Worm (Caenorhabditis elegans) whole organism, late embryonic: ENCODE results near the gene skr-12.

Experiments
- C38D4.7 ChIP-seq: fragments of 200-800 bp; sonication (Bioruptor generic); optimal IDR thresholded peaks from 2 replicates; lab custom pipeline; 2018; ENCODE audit warnings: mild to moderate bottlenecking, missing genetic modification characterization, moderate library complexity, missing compliant biosample characterization
- K02D7.2 ChIP-seq: sonication (generic microtip); optimal IDR thresholded peaks from 2 replicates; lab custom pipeline; 2017; ENCODE audit warnings: mild to moderate bottlenecking, missing genetic modification characterization, missing compliant biosample characterization
- K09A11.1 ChIP-seq: sonication (generic microtip); optimal IDR thresholded peaks from 2 replicates; lab custom pipeline; 2017; ENCODE audit warnings: antibody characterized with exemption, mild to moderate bottlenecking, missing genetic modification characterization, missing compliant biosample characterization; ENCODE audit not compliant: insufficient read depth
- T23F11.4 ChIP-seq: fragments of 200-800 bp; sonication (Bioruptor generic); optimal IDR thresholded peaks from 2 replicates; lab custom pipeline; 2018; ENCODE audit warnings: mild to moderate bottlenecking, missing genetic modification characterization, missing compliant biosample characterization
- ahr-1 ChIP-seq: sonication (generic microtip); optimal IDR thresholded peaks from 2 replicates; lab custom pipeline; 2016; ENCODE audit warnings: missing genetic modification characterization, missing compliant biosample characterization
- ama-1 ChIP-seq: fragments of 150-350 bp; optimal IDR thresholded peaks from 2 replicates; lab custom pipeline; 2014
- ceh-14 ChIP-seq: sonication (generic microtip); optimal IDR thresholded peaks from 2 replicates; lab custom pipeline; 2016; ENCODE audit warnings: missing genotype, missing genetic modification characterization, missing compliant biosample characterization
- ceh-18 ChIP-seq: sonication (generic microtip); optimal IDR thresholded peaks from 2 replicates; lab custom pipeline; 2016; ENCODE audit warnings: missing genetic modification characterization, missing compliant biosample characterization
- ceh-2 ChIP-seq: sonication (generic microtip); optimal IDR thresholded peaks from 2 replicates; lab custom pipeline; 2016; ENCODE audit warnings: missing genotype, missing genetic modification characterization, missing compliant biosample characterization
- ceh-22 ChIP-seq: sonication (generic microtip); optimal IDR thresholded peaks from 2 replicates; lab custom pipeline; 2017; ENCODE audit warnings: missing biosample characterization, missing genetic modification characterization
- ceh-24 ChIP-seq: sonication (generic microtip); optimal IDR thresholded peaks from 2 replicates; lab custom pipeline; 2016; ENCODE audit warnings: mild to moderate bottlenecking, missing genetic modification characterization, missing compliant biosample characterization
- ceh-30 ChIP-seq: fragments of 150-350 bp; optimal IDR thresholded peaks from 2 replicates; lab custom pipeline; 2014; ENCODE audit warnings: missing biosample characterization, missing genetic modification characterization
- ceh-31 ChIP-seq: sonication (generic microtip); optimal IDR thresholded peaks from 2 replicates; lab custom pipeline; 2016; ENCODE audit warnings: missing genetic modification characterization, missing compliant biosample characterization
- ceh-6 ChIP-seq: fragments of 200-800 bp; sonication (Bioruptor generic); optimal IDR thresholded peaks from 2 replicates; lab custom pipeline; 2018; ENCODE audit warnings: mild to moderate bottlenecking, missing genetic modification characterization, missing compliant biosample characterization
- ceh-9 ChIP-seq: sonication (generic microtip); optimal IDR thresholded peaks from 2 replicates; lab custom pipeline; 2016; ENCODE audit warnings: mild to moderate bottlenecking, missing genetic modification characterization, inconsistent platforms, missing compliant biosample characterization
- dve-1 ChIP-seq: sonication (generic microtip); optimal IDR thresholded peaks from 2 replicates; lab custom pipeline; 2017; ENCODE audit warnings: antibody characterized with exemption, mild to moderate bottlenecking, missing genetic modification characterization, missing compliant biosample characterization
- elt-2 ChIP-seq: sonication (generic microtip); optimal IDR thresholded peaks from 2 replicates; lab custom pipeline; 2016; ENCODE audit warnings: missing genetic modification reagents, missing genetic modification characterization, missing compliant biosample characterization
- ets-4 ChIP-seq: sonication (generic microtip); optimal IDR thresholded peaks from 2 replicates; lab custom pipeline; 2016; ENCODE audit warnings: missing genetic modification characterization, missing compliant biosample characterization
- fax-1 ChIP-seq: sonication (generic microtip); optimal IDR thresholded peaks from 2 replicates; lab custom pipeline; 2016; ENCODE audit warnings: missing genotype, missing genetic modification characterization, missing compliant biosample characterization
- gmeb-2 ChIP-seq: sonication (generic microtip); optimal IDR thresholded peaks from 2 replicates; lab custom pipeline; 2016; ENCODE audit warnings: missing genetic modification characterization, inconsistent platforms, missing compliant biosample characterization
- hlh-15 ChIP-seq: sonication (generic microtip); optimal IDR thresholded peaks from 2 replicates; lab custom pipeline; 2016; ENCODE audit warnings: missing genetic modification characterization, missing compliant biosample characterization
- hlh-30 ChIP-seq: sonication (generic microtip); optimal IDR thresholded peaks from 2 replicates; lab custom pipeline; 2017; ENCODE audit warnings: antibody characterized with exemption, missing genetic modification characterization, missing compliant biosample characterization; ENCODE audit not compliant: insufficient read depth
- hlh-6 ChIP-seq: sonication (generic microtip); optimal IDR thresholded peaks from 2 replicates; lab custom pipeline; 2016; ENCODE audit warnings: missing genotype, missing genetic modification characterization, missing compliant biosample characterization
- lim-6 ChIP-seq: sonication (generic microtip); optimal IDR thresholded peaks from 2 replicates; lab custom pipeline; 2016; ENCODE audit warnings: missing genetic modification characterization, missing compliant biosample characterization
- lin-11 ChIP-seq: fragments of 200-800 bp; sonication (Bioruptor generic); optimal IDR thresholded peaks from 2 replicates; lab custom pipeline; 2018; ENCODE audit warnings: mild to moderate bottlenecking, missing genetic modification characterization, missing compliant biosample characterization
- mec-3 ChIP-seq: sonication (generic microtip); optimal IDR thresholded peaks from 2 replicates; lab custom pipeline; 2016; ENCODE audit warnings: borderline replicate concordance, missing genetic modification characterization, missing compliant biosample characterization
- nfya-1 ChIP-seq: sonication (generic microtip); optimal IDR thresholded peaks from 2 replicates; lab custom pipeline; 2017; ENCODE audit warnings: missing genetic modification characterization, mild to moderate bottlenecking, missing compliant biosample characterization, antibody characterized with exemption, moderate library complexity
- pat-9 ChIP-seq: fragments of 200-800 bp; sonication (Bioruptor generic); optimal IDR thresholded peaks from 2 replicates; lab custom pipeline; 2018; ENCODE audit warnings: mild to moderate bottlenecking, missing genetic modification characterization, moderate library complexity, missing compliant biosample characterization
- pqm-1 ChIP-seq: sonication (generic microtip); optimal IDR thresholded peaks from 2 replicates; lab custom pipeline; 2016; ENCODE audit warnings: missing genetic modification characterization, missing compliant biosample characterization
- ref-2 ChIP-seq: sonication (generic microtip); optimal IDR thresholded peaks from 2 replicates; lab custom pipeline; 2016; ENCODE audit warnings: missing genetic modification characterization, missing compliant biosample characterization
- rnt-1 ChIP-seq: sonication (generic microtip); optimal IDR thresholded peaks from 2 replicates; lab custom pipeline; 2016; ENCODE audit warnings: missing genetic modification characterization, missing compliant biosample characterization
- sox-2 ChIP-seq: fragments of 200-800 bp; sonication (Bioruptor generic); IDR thresholded peaks from 2 replicates; pipeline ENCODE4 v1.3.6; 2022; ENCODE audit warnings: missing genetic modification reagents, missing genetic modification characterization, missing compliant biosample characterization
- sox-4 ChIP-seq: sonication (generic microtip); optimal IDR thresholded peaks from 2 replicates; lab custom pipeline; 2017; ENCODE audit warnings: mild to moderate bottlenecking, missing genetic modification characterization, inconsistent platforms, missing compliant biosample characterization
- tbx-2 ChIP-seq: sonication (generic microtip); optimal IDR thresholded peaks from 2 replicates; lab custom pipeline; 2016; ENCODE audit warnings: missing genetic modification characterization, missing compliant biosample characterization
- tbx-7 ChIP-seq: sonication (generic microtip); optimal IDR thresholded peaks from 2 replicates; lab custom pipeline; 2016; ENCODE audit warnings: missing genotype, missing genetic modification characterization, missing compliant biosample characterization
- unc-86 ChIP-seq: sonication (generic microtip); optimal IDR thresholded peaks from 2 replicates; lab custom pipeline; 2016; ENCODE audit warnings: missing genetic modification characterization, missing compliant biosample characterization

Gene skr-12

ce11 chrIV:17189193-17189592, 22.1 kb downstream of the skr-12 start (continued):
- TF ChIP-seq tbx-7 (tag; lab: Kevin White, UChicago): no peak
- TF ChIP-seq, all 69 proteins: peak for 0

- TF ChIP-seq hlh-15: no peak
- TF ChIP-seq pat-9 (tag; lab: Kevin White, UChicago): no peak
- TF ChIP-seq ceh-18 (tag; lab: Kevin White, UChicago): no peak
- TF ChIP-seq ceh-9 (tag; lab: Kevin White, UChicago): no peak
- no peak for TF ChIP-seq lin-11 (tag; lab: Kevin White, UChicago)
- TF ChIP-seq hlh-30 (tag; lab: Kevin White, UChicago): no peak
- no peak for TF ChIP-seq sox-4 (tag; lab: Kevin White, UChicago)
- no peak for TF ChIP-seq ceh-2 (tag; lab: Kevin White, UChicago)
- TF ChIP-seq tbx-2 (tag; lab: Kevin White, UChicago): no peak
- no peak for TF ChIP-seq ref-2 (tag; lab: Kevin White, UChicago)
- TF ChIP-seq ets-4 (tag; lab: Kevin White, UChicago): no peak
- TF ChIP-seq dve-1 (tag; lab: Kevin White, UChicago): no peak
- no peak for TF ChIP-seq elt-2 (tag; lab: Kevin White, UChicago)
- TF ChIP-seq pqm-1 (tag; lab: Kevin White, UChicago): no peak
- TF ChIP-seq ceh-31 (tag; lab: Kevin White, UChicago): no peak
- TF ChIP-seq K02D7.2 (tag; lab: Kevin White, UChicago): no peak
- no peak for TF ChIP-seq sox-2 (GFP tag; lab: Robert Waterston, UW)
- no peak for TF ChIP-seq T23F11.4
- TF ChIP-seq ceh-14: no peak
- no peak for TF ChIP-seq ceh-6 (GFP tag; lab: Kevin White, UChicago)
Observed at ce11 chrIV:17191791-17192190, 24.7 kb downstream of the skr-12 start, which contains the start of gene flp-17. TSS of gene flp-17 (minus strand) at chrIV:17191891.

- TF ChIP-seq lim-6 (tag; lab: Kevin White, UChicago): no peak
- no peak for TF ChIP-seq ceh-2 (tag; lab: Kevin White, UChicago)
- TF ChIP-seq C38D4.7 (GFP tag; lab: Kevin White, UChicago): no peak
- no peak for TF ChIP-seq nfya-1 (tag; lab: Kevin White, UChicago)
- TF ChIP-seq ceh-30: no peak
- no peak for TF ChIP-seq mec-3
- no peak for TF ChIP-seq ceh-31 (tag; lab: Kevin White, UChicago)
- no peak for TF ChIP-seq rnt-1
- TF ChIP-seq ahr-1: no peak
- TF ChIP-seq gmeb-2 (tag; lab: Kevin White, UChicago): no peak
- TF ChIP-seq tbx-7 (tag; lab: Kevin White, UChicago): no peak
- no peak for TF ChIP-seq ceh-22 (tag; lab: Kevin White, UChicago)
- no peak for TF ChIP-seq fax-1 (tag; lab: Kevin White, UChicago)
- no peak for TF ChIP-seq ama-1 (lab: Kevin White, UChicago)
- TF ChIP-seq ceh-24 (tag; lab: Kevin White, UChicago): no peak
Observed at ce11 chrIV:17193491-17193890, 26.4 kb downstream of the skr-12 start.

- no peak for TF ChIP-seq hlh-30 (tag; lab: Kevin White, UChicago)
- TF ChIP-seq hlh-6 (tag; lab: Kevin White, UChicago): no peak
- TF ChIP-seq dve-1 (tag; lab: Kevin White, UChicago): no peak
- no peak for TF ChIP-seq unc-86
- no peak for TF ChIP-seq ceh-18 (tag; lab: Kevin White, UChicago)
- no peak for TF ChIP-seq K09A11.1
- TF ChIP-seq rnt-1: no peak
- TF ChIP-seq, all 69 proteins: peak for 0
Observed at ce11 chrIV:17199706-17200105, 32.6 kb downstream of the skr-12 start.
